Fruit fly (Drosophila melanogaster) whole organism, embryonic: ENCODE data around the gene Pex3.

Source experiments
- CG10267 ChIP-seq: fragments of 200-800 bp; sonication (Bioruptor generic); optimal IDR thresholded peaks from 2 replicates; lab custom pipeline; 2018; ENCODE audit warnings: missing biosample characterization, mild to moderate bottlenecking, missing genetic modification characterization, moderate library complexity
- CG12236 ChIP-seq: fragments of 200-800 bp; sonication (Bioruptor generic); optimal IDR thresholded peaks from 2 replicates; lab custom pipeline; 2016; ENCODE audit warnings: missing biosample characterization, missing genetic modification characterization
- CG12659 ChIP-seq: fragments of 200-800 bp; sonication (Bioruptor generic); optimal IDR thresholded peaks from 3 replicates; lab custom pipeline; 2017; ENCODE audit warnings: mild to moderate bottlenecking, missing biosample characterization, missing genetic modification reagents, missing genetic modification characterization
- CG13894 ChIP-seq: fragments of 200-800 bp; sonication (Bioruptor generic); optimal IDR thresholded peaks from 3 replicates; lab custom pipeline; 2018; ENCODE audit warnings: missing biosample characterization, mild to moderate bottlenecking, missing genetic modification characterization, moderate library complexity
- CG14014 ChIP-seq: fragments of 200-800 bp; sonication (Bioruptor generic); IDR thresholded peaks from 2 replicates; pipeline ENCODE4 v1.3.6; 2022; ENCODE audit warnings: missing biosample characterization, missing genetic modification characterization
- CG14441 ChIP-seq: fragments of 200-800 bp; sonication (Bioruptor generic); IDR thresholded peaks from 2 replicates; pipeline ENCODE4 v1.3.6; 2022; ENCODE audit warnings: missing biosample characterization, missing genetic modification characterization
- CG14965 ChIP-seq: fragments of 200-800 bp; sonication (Bioruptor generic); optimal IDR thresholded peaks from 2 replicates; lab custom pipeline; 2016; ENCODE audit warnings: missing biosample characterization, missing genetic modification characterization, borderline replicate concordance
- CG15073 ChIP-seq: fragments of 200-800 bp; sonication (Bioruptor generic); optimal IDR thresholded peaks from 2 replicates; lab custom pipeline; 2016; ENCODE audit warnings: missing biosample characterization, missing genetic modification characterization
- CG1647 ChIP-seq: fragments of 200-800 bp; sonication (Bioruptor generic); optimal IDR thresholded peaks from 3 replicates; lab custom pipeline; 2016; ENCODE audit warnings: missing biosample characterization, missing genetic modification characterization
- CG17385 ChIP-seq: fragments of 200-800 bp; sonication (Bioruptor generic); optimal IDR thresholded peaks from 3 replicates; lab custom pipeline; 2018; ENCODE audit warnings: missing biosample characterization, mild to moderate bottlenecking, missing genetic modification characterization
- CG17612 ChIP-seq: fragments of 200-800 bp; sonication (Bioruptor generic); IDR thresholded peaks from 2 replicates; pipeline ENCODE4 v1.3.6; 2022; ENCODE audit warnings: missing biosample characterization, missing genetic modification characterization
- CG32767 ChIP-seq: fragments of 200-800 bp; sonication (Bioruptor generic); IDR thresholded peaks from 2 replicates; pipeline ENCODE4 v1.3.6; 2022; ENCODE audit warnings: missing biosample characterization, missing genetic modification characterization
- CG6175 ChIP-seq: fragments of 200-800 bp; sonication (Bioruptor generic); IDR thresholded peaks from 3 replicates; pipeline ENCODE4 v1.3.6; 2022; ENCODE audit warnings: missing biosample characterization, missing genetic modification characterization
- CG7271 ChIP-seq: fragments of 200-800 bp; sonication (Bioruptor generic); optimal IDR thresholded peaks from 2 replicates; lab custom pipeline; 2018; ENCODE audit warnings: missing biosample characterization, mild to moderate bottlenecking, missing genetic modification characterization, moderate library complexity
- CG9609 ChIP-seq: fragments of 200-800 bp; sonication (Bioruptor generic); optimal IDR thresholded peaks from 3 replicates; lab custom pipeline; 2016; ENCODE audit warnings: missing biosample characterization, missing genetic modification characterization
- CG9797 ChIP-seq: fragments of 200-800 bp; sonication (Bioruptor generic); optimal IDR thresholded peaks from 3 replicates; lab custom pipeline; 2018; ENCODE audit warnings: missing biosample characterization, mild to moderate bottlenecking, missing genetic modification characterization
- CTCF ChIP-seq: fragments of 200-800 bp; sonication (Bioruptor generic); optimal IDR thresholded peaks from 2 replicates; lab custom pipeline; 2017; ENCODE audit warnings: missing biosample characterization, mild to moderate bottlenecking, missing genetic modification characterization, moderate library complexity
- CrebB ChIP-seq: fragments of 200-800 bp; sonication (Bioruptor generic); optimal IDR thresholded peaks from 3 replicates; lab custom pipeline; 2018; ENCODE audit warnings: missing biosample characterization, mild to moderate bottlenecking, missing genetic modification characterization
- E2f1 ChIP-seq: fragments of 200-800 bp; sonication (Bioruptor generic); IDR thresholded peaks from 2 replicates; pipeline ENCODE4 v1.3.6; 2022; ENCODE audit warnings: missing biosample characterization, missing genetic modification characterization
- E2f2 ChIP-seq: fragments of 200-800 bp; sonication (Bioruptor generic); IDR thresholded peaks from 2 replicates; pipeline ENCODE4 v1.3.6; 2022; ENCODE audit warnings: missing biosample characterization, missing genetic modification characterization
- Max ChIP-seq: fragments of 200-800 bp; sonication (Bioruptor generic); optimal IDR thresholded peaks from 2 replicates; lab custom pipeline; 2016; ENCODE audit warnings: missing biosample characterization, mild to moderate bottlenecking, missing genetic modification characterization
- Meics ChIP-seq: fragments of 200-800 bp; sonication (Bioruptor generic); optimal IDR thresholded peaks from 2 replicates; lab custom pipeline; 2017; ENCODE audit warnings: missing biosample characterization, mild to moderate bottlenecking, missing genetic modification characterization
- Neu2 ChIP-seq: fragments of 200-800 bp; sonication (Bioruptor generic); optimal IDR thresholded peaks from 3 replicates; lab custom pipeline; 2016; ENCODE audit warnings: missing biosample characterization, missing genetic modification characterization, borderline replicate concordance
- Optix ChIP-seq: fragments of 200-800 bp; sonication (Bioruptor generic); IDR thresholded peaks from 3 replicates; pipeline ENCODE4 v1.3.6; 2022; ENCODE audit warnings: missing biosample characterization, missing genetic modification characterization
- Side ChIP-seq: fragments of 200-800 bp; sonication (Bioruptor generic); optimal IDR thresholded peaks from 2 replicates; lab custom pipeline; 2016; ENCODE audit warnings: missing biosample characterization, missing genetic modification characterization
- Sin3A ChIP-seq: fragments of >200 bp; optimal IDR thresholded peaks from 2 replicates; lab custom pipeline; 2018
- Sry-β ChIP-seq: fragments of 200-800 bp; sonication (Bioruptor generic); optimal IDR thresholded peaks from 2 replicates; lab custom pipeline; 2018; ENCODE audit warnings: missing biosample characterization, mild to moderate bottlenecking, missing genetic modification characterization, moderate library complexity
- Sry-δ ChIP-seq: fragments of 200-800 bp; sonication (Bioruptor generic); optimal IDR thresholded peaks from 2 replicates; lab custom pipeline; 2016; ENCODE audit warnings: missing biosample characterization, missing genetic modification characterization
- ara ChIP-seq: fragments of 200-800 bp; sonication (Bioruptor generic); IDR thresholded peaks from 2 replicates; pipeline ENCODE4 v1.3.6; 2022; ENCODE audit warnings: missing biosample characterization, missing genetic modification characterization
- cad ChIP-seq: fragments of >200 bp; optimal IDR thresholded peaks from 2 replicates; lab custom pipeline; 2017; ENCODE audit warnings: missing biosample characterization, missing genetic modification characterization
- cg ChIP-seq: fragments of 200-800 bp; sonication (Bioruptor generic); optimal IDR thresholded peaks from 3 replicates; lab custom pipeline; 2019; ENCODE audit warnings: missing biosample characterization, mild to moderate bottlenecking, missing genetic modification characterization, moderate library complexity
- chif ChIP-seq, 2 experiments: fragments of 200-800 bp; sonication (Bioruptor generic); optimal IDR thresholded peaks; 3 replicates each; lab custom pipeline; 2016; ENCODE audit warnings: missing biosample characterization in 2 of 2, missing genetic modification characterization in 2 of 2
- dpn ChIP-seq, 2 experiments: fragments of 200-800 bp; sonication (Bioruptor generic); optimal IDR thresholded peaks; 3 replicates each; lab custom pipeline; 2016; ENCODE audit warnings: missing biosample characterization in 2 of 2, missing genetic modification characterization in 2 of 2
- en ChIP-seq: fragments of 200-800 bp; sonication (Bioruptor generic); optimal IDR thresholded peaks from 2 replicates; lab custom pipeline; 2016; ENCODE audit warnings: missing biosample characterization, missing genetic modification characterization
- inv ChIP-seq: fragments of 200-800 bp; sonication (Bioruptor generic); IDR thresholded peaks from 2 replicates; pipeline ENCODE4 v1.3.6; 2022; ENCODE audit warnings: missing biosample characterization, missing genetic modification characterization; ENCODE audit not compliant: partially characterized antibody
- mirr ChIP-seq: fragments of 200-800 bp; sonication (Bioruptor generic); optimal IDR thresholded peaks from 3 replicates; lab custom pipeline; 2018; ENCODE audit warnings: missing biosample characterization, mild to moderate bottlenecking, missing genetic modification characterization
- nerfin-2 ChIP-seq: fragments of 200-800 bp; sonication (Bioruptor generic); IDR thresholded peaks from 2 replicates; pipeline ENCODE4 v1.3.6; 2022; ENCODE audit warnings: missing biosample characterization, missing genetic modification characterization; ENCODE audit not compliant: partially characterized antibody
- schlank ChIP-seq: fragments of 200-800 bp; sonication (Bioruptor generic); optimal IDR thresholded peaks from 2 replicates; lab custom pipeline; 2018; ENCODE audit warnings: missing biosample characterization, mild to moderate bottlenecking, missing genetic modification characterization
- sd ChIP-seq: fragments of 200-800 bp; sonication (Bioruptor generic); optimal IDR thresholded peaks from 3 replicates; lab custom pipeline; 2018; ENCODE audit warnings: missing biosample characterization, mild to moderate bottlenecking, missing genetic modification characterization, moderate library complexity
- sens ChIP-seq: fragments of 200-800 bp; sonication (Bioruptor generic); peaks from one replicate; lab custom pipeline; 2016; ENCODE audit warnings: missing biosample characterization, missing genetic modification characterization
- sqz ChIP-seq: fragments of 200-800 bp; sonication (Bioruptor generic); optimal IDR thresholded peaks from 3 replicates; lab custom pipeline; 2018; ENCODE audit warnings: missing biosample characterization, mild to moderate bottlenecking, missing genetic modification characterization
- trem ChIP-seq: fragments of 200-800 bp; optimal IDR thresholded peaks from 3 replicates; lab custom pipeline; 2019; ENCODE audit warnings: missing biosample characterization, mild to moderate bottlenecking, missing genetic modification characterization, moderate library complexity
- ttk ChIP-seq: fragments of 200-800 bp; sonication (Bioruptor generic); IDR thresholded peaks from 2 replicates; pipeline ENCODE4 v2.1.2; 2022; ENCODE audit warnings: missing biosample characterization, missing genetic modification characterization
- vnd ChIP-seq: fragments of 200-800 bp; sonication (Bioruptor generic); IDR thresholded peaks from 3 replicates; pipeline ENCODE4 v1.3.6; 2022; ENCODE audit warnings: missing biosample characterization, missing genetic modification characterization; ENCODE audit not compliant: partially characterized antibody
- wor ChIP-seq: fragments of 200-800 bp; sonication (Bioruptor generic); IDR thresholded peaks from 2 replicates; pipeline ENCODE4 v1.3.6; 2022; ENCODE audit warnings: missing biosample characterization, missing genetic modification characterization

The Pex3 gene

dm6 chr3L:15143638-15144600, at the start of gene Pex3, which contains the start of gene CG32147 (continued):
- TF ChIP-seq sens (peak; percentile 69), CG14441 (GFP tag; lab: Robert Waterston, UW) (no peak), trem (peak; percentile 66), wor (GFP tag; lab: Robert Waterston, UW) (no peak), CG14014 (GFP tag; lab: Robert Waterston, UW) (no peak), CG6175 (GFP tag; lab: Robert Waterston, UW) (no peak), nerfin-2 (GFP tag; lab: Robert Waterston, UW) (no peak), Sry-δ (GFP tag; lab: Kevin White, UChicago) (no peak), dpn (GFP tag; optimal IDR thresholded peaks at IDR 0.05; lab: Kevin White, UChicago) (peak in 1 of 2 experiments; percentile 18), schlank (tag; lab: Kevin White, UChicago) (no peak), CrebB (no peak), Neu2 (GFP tag; lab: Kevin White, UChicago) (no peak), CG14965 (GFP tag; lab: Kevin White, UChicago) (no peak), CG12659 (GFP tag; lab: Kevin White, UChicago) (peak; percentile 81), Max (peak; percentile 22), chif (GFP tag; optimal IDR thresholded peaks at IDR 0.05; lab: Kevin White, UChicago) (no peak), Optix (GFP tag; lab: Robert Waterston, UW) (no peak), CG7271 (no peak), inv (GFP tag; lab: Robert Waterston, UW) (no peak), Sry-β (GFP tag; lab: Kevin White, UChicago) (no peak), ttk (GFP tag; lab: Robert Waterston, UW) (no peak), en (no peak), vnd (GFP tag; lab: Robert Waterston, UW) (no peak), CG15073 (GFP tag; lab: Kevin White, UChicago) (no peak), CG1647 (GFP tag; lab: Kevin White, UChicago) (no peak), E2f1 (GFP tag; lab: Robert Waterston, UW) (no peak), CG17612 (GFP tag; lab: Robert Waterston, UW) (no peak), mirr (GFP tag; lab: Kevin White, UChicago) (peak; percentile 9), Side (GFP tag; lab: Kevin White, UChicago) (no peak), sd (tag; lab: Kevin White, UChicago) (peak; percentile 83), CG32767 (peak; percentile 61; the same call in 1 of the 2 replicates), cg (GFP tag; lab: Kevin White, UChicago) (peak; percentile 29), CG13894 (no peak), CG12236 (GFP tag; lab: Kevin White, UChicago) (no peak), CG10267 (tag; lab: Kevin White, UChicago) (peak; percentile 59), E2f2 (GFP tag; lab: Robert Waterston, UW) (peak; percentile 52), Sin3A (lab: Kevin White, UChicago) (peak; percentile 79), CG9609 (GFP tag; lab: Kevin White, UChicago) (no peak), Meics (peak; percentile 25), CTCF (GFP tag; lab: Kevin White, UChicago) (peak; percentile 68), sqz (GFP tag; lab: Kevin White, UChicago) (no peak), CG17385 (peak; percentile 97), CG9797 (GFP tag; lab: Kevin White, UChicago) (peak; percentile 88), ara (no peak), cad (no peak)
- TF ChIP-seq, all 482 proteins: peak for 106
